Fruit fly (Drosophila melanogaster) whole organism, embryonic: ENCODE data around the gene Cp16.

Source experiments
- Awh ChIP-seq: fragments of 200-800 bp; sonication (Bioruptor generic); IDR thresholded peaks from 2 replicates; pipeline ENCODE4, ENCODE4 v1.3.6; 2022; ENCODE audit warnings: missing biosample characterization, missing genetic modification characterization
- CG14710 ChIP-seq: fragments of 200-800 bp; sonication (Bioruptor generic); optimal IDR thresholded peaks from 3 replicates; lab custom pipeline; 2019; ENCODE audit warnings: missing biosample characterization, mild to moderate bottlenecking, missing genetic modification characterization, moderate library complexity
- CG18011 ChIP-seq: fragments of 200-800 bp; sonication (Bioruptor generic); optimal IDR thresholded peaks from 2 replicates; lab custom pipeline; 2017; ENCODE audit warnings: missing biosample characterization, missing genetic modification characterization, mild to moderate bottlenecking, moderate library complexity, missing genotype
- CG1832 ChIP-seq: fragments of 200-800 bp; sonication (Bioruptor generic); optimal IDR thresholded peaks from 2 replicates; lab custom pipeline; 2017; ENCODE audit warnings: missing biosample characterization, mild to moderate bottlenecking, missing genetic modification characterization, inconsistent platforms
- CrebB ChIP-seq: fragments of 200-800 bp; sonication (Bioruptor generic); optimal IDR thresholded peaks from 3 replicates; lab custom pipeline; 2018; ENCODE audit warnings: missing biosample characterization, mild to moderate bottlenecking, missing genetic modification characterization
- Ptx1 ChIP-seq: fragments of 200-800 bp; sonication (Bioruptor generic); IDR thresholded peaks from 2 replicates; pipeline ENCODE4 v1.3.6; 2022; ENCODE audit warnings: missing biosample characterization, missing genetic modification characterization
- ci ChIP-seq: fragments of 200-800 bp; sonication (Bioruptor generic); IDR thresholded peaks from 3 replicates; pipeline ENCODE4 v1.3.6; 2022; ENCODE audit warnings: missing biosample characterization, missing genetic modification characterization
- usp ChIP-seq: fragments of >200 bp; optimal IDR thresholded peaks from 2 replicates; lab custom pipeline; 2017; ENCODE audit warnings: missing biosample characterization, missing genetic modification characterization

DNA sequence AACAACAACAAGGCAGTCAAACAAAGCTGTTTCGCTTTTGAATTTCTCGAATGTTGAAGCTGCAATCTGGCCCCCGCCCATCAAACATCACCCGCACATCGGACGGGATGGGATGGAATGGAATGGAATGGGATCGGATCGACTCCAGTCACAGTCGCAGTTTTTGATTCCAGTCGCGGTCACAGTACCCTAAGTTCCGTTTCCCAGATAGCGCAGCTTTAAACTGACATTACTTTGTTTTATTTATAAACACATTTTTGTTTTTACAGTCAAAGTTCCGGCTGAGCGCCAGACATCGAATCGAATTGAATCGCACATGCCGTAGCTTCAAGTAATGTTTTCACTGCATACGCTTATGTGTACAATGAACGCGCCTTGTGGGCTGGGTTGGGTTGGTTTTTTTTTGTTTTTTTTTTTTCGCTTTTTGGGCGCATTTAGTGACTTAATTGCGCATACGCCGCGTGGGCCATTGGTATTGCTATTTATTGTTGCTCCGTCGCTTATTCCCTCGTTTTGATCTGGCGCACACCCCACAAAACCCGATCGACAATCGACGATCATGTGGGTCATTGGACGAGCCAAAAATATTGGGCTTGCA lies 43.0 kb upstream of the Cp16 start:
- no peak for TF ChIP-seq CrebB
- no peak for TF ChIP-seq Awh (GFP tag; lab: Robert Waterston, UW)
- TF ChIP-seq ci (GFP tag; lab: Robert Waterston, UW), result no peak
- TF ChIP-seq CG14710, result no peak
- no peak for TF ChIP-seq CG18011 (GFP tag; lab: Kevin White, UChicago)
- no peak for TF ChIP-seq usp (GFP tag; lab: Kevin White, UChicago)
- no peak for TF ChIP-seq Ptx1 (GFP tag; lab: Robert Waterston, UW)
- TF ChIP-seq CG1832 (GFP tag; lab: Kevin White, UChicago), result no peak
